Fruit fly (Drosophila melanogaster): ENCODE results near the gene bigmax.

The bigmax gene

DNA sequence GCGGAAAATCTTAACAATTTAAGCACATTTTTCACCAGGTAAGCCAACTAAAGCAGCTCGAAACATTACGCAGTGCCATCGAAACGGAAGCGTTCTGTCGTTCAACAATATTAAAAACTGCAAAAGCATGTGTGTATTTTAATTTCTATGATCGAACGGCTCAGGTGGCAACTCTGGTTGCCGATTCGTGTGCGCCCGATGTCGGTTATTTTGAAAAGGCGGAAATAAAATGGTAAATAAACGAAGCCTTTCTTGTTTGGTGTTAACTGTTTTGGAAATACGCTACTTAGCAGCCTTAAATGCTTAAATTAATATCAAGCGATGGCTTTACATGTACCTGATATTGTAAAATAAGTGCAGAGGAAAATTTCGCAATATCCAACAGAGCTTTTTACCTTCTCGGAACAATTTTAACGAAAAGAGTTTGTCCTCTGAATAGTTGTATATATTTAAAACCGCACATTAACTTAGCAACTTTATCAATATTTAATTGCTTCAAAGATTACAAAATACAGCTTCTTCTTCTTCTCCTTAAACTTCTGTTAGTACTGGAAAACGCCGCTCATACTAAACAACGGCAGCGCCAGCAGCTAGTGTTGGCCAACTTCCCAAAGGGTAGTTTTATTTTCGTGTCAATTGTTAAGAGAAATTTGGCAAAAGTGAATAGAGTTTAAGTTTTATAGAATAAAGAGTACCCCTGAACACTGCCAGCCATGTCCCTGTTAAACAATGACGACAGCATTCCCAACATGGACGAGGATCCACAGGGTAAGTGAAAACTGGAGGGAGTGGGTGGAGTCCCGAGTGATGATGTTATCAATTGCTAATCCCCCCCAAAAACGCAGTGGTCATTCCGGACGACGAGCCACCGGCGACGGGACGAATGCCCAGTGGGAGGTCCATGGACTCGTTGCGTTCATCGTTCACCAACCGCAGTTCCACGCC is 14.9 kb downstream of the bigmax start, which contains the start of gene CG5934 (continued):
- TF ChIP-seq stc (GFP tag; IDR thresholded peaks at IDR 0.05) = no peak
- TF ChIP-seq ac (GFP tag; optimal IDR thresholded peaks at IDR 0.05) = no peak
- peak; percentile 39 for TF ChIP-seq shn (GFP tag; optimal IDR thresholded peaks at IDR 0.05)
- TF ChIP-seq B-H2 (GFP tag; optimal IDR thresholded peaks at IDR 0.05) = peak; percentile 59
- TF ChIP-seq gfzf (GFP tag; optimal IDR thresholded peaks at IDR 0.05) = peak; percentile 25
- no peak for TF ChIP-seq corto (GFP tag; optimal IDR thresholded peaks at IDR 0.05)
- TF ChIP-seq Aef1 (GFP tag; IDR thresholded peaks at IDR 0.05) = peak; percentile 27; the same call in 1 of the 3 replicates
- peak; percentile 33 for TF ChIP-seq slp2 (GFP tag; optimal IDR thresholded peaks at IDR 0.05)
- peak; percentile 3 for TF ChIP-seq CG17802 (tag; optimal IDR thresholded peaks at IDR 0.05)
- TF ChIP-seq Eip74EF (GFP tag; optimal IDR thresholded peaks at IDR 0.05) = peak in 1 of 2 experiments; percentile 12
- TF ChIP-seq salm (tag; optimal IDR thresholded peaks at IDR 0.05) = no peak
- peak; percentile 59 for TF ChIP-seq CG2120 (GFP tag; optimal IDR thresholded peaks at IDR 0.05)
- TF ChIP-seq Mes4 (GFP tag; optimal IDR thresholded peaks at IDR 0.05) = no peak
- TF ChIP-seq inv (GFP tag; IDR thresholded peaks at IDR 0.05; ENCODE audit: partially characterized antibody) = no peak
- TF ChIP-seq fd3F (GFP tag; optimal IDR thresholded peaks at IDR 0.05) = no peak
- no peak for TF ChIP-seq Oaz (GFP tag; IDR thresholded peaks at IDR 0.05)
- 0 out of 3 replicates have a peak, but pooled peaks have one; percentile 32 for TF ChIP-seq ken (GFP tag; IDR thresholded peaks at IDR 0.05)
- no peak for TF ChIP-seq bsh (GFP tag; optimal IDR thresholded peaks at IDR 0.05)
- 0 out of 3 replicates have a peak, but pooled peaks have one; percentile 40 for TF ChIP-seq Dbx (GFP tag; IDR thresholded peaks at IDR 0.05)
- peak; percentile 40 for TF ChIP-seq CHES-1-like (GFP tag; optimal IDR thresholded peaks at IDR 0.05)
- TF ChIP-seq CG4854 (GFP tag; optimal IDR thresholded peaks at IDR 0.05) = no peak
- no peak for TF ChIP-seq Fer1 (GFP tag; optimal IDR thresholded peaks at IDR 0.05)
- no peak for TF ChIP-seq Xrp1 (GFP tag; IDR thresholded peaks at IDR 0.05)
- no peak for TF ChIP-seq CG18764 (GFP tag; optimal IDR thresholded peaks at IDR 0.05)
- TF ChIP-seq CTCF (GFP tag; optimal IDR thresholded peaks at IDR 0.05) = peak; percentile 53
- TF ChIP-seq tx (GFP tag; optimal IDR thresholded peaks at IDR 0.05) = peak; percentile 2
- no peak for TF ChIP-seq sd (tag; optimal IDR thresholded peaks at IDR 0.05)
- TF ChIP-seq CG4424 (GFP tag; optimal IDR thresholded peaks at IDR 0.05) = no peak
- peak; percentile 25; the same call in 1 of the 2 replicates for TF ChIP-seq amos (GFP tag; IDR thresholded peaks at IDR 0.05; ENCODE audit: partially characterized antibody)
- no peak for TF ChIP-seq ab (GFP tag; optimal IDR thresholded peaks at IDR 0.05)
- peak; percentile 21 for TF ChIP-seq CG7839 (tag; optimal IDR thresholded peaks at IDR 0.05)
- TF ChIP-seq NFAT (GFP tag; IDR thresholded peaks at IDR 0.05) = peak; percentile 59; the same call in 1 of the 2 replicates
- peak; percentile 18; the same call in 1 of the 3 replicates for TF ChIP-seq zfh1 (GFP tag; IDR thresholded peaks at IDR 0.05)
- TF ChIP-seq lab (GFP tag; optimal IDR thresholded peaks at IDR 0.05) = peak; percentile 45
- peak; percentile 45 for TF ChIP-seq CG18599 (GFP tag; optimal IDR thresholded peaks at IDR 0.05)
- no peak for TF ChIP-seq CG3726 (GFP tag; IDR thresholded peaks at IDR 0.05)
- peak; percentile 31 for TF ChIP-seq pho (GFP tag; optimal IDR thresholded peaks at IDR 0.05)
- no peak for TF ChIP-seq nau (GFP tag; optimal IDR thresholded peaks at IDR 0.05)
- TF ChIP-seq Nf-YA (GFP tag; IDR thresholded peaks at IDR 0.05) = no peak
- no peak for TF ChIP-seq CG6272 (GFP tag; IDR thresholded peaks at IDR 0.05)
- TF ChIP-seq trem (tag; optimal IDR thresholded peaks at IDR 0.05) = peak; percentile 49
- no peak for TF ChIP-seq CG15073 (GFP tag; optimal IDR thresholded peaks at IDR 0.05)
- TF ChIP-seq Xbp1 (GFP tag; optimal IDR thresholded peaks at IDR 0.05) = peak; percentile 10
- TF ChIP-seq pfk (GFP tag; optimal IDR thresholded peaks at IDR 0.05) = peak; percentile 1
- TF ChIP-seq HmgZ (tag; optimal IDR thresholded peaks at IDR 0.05) = peak; percentile 27
- TF ChIP-seq YL-1 (GFP tag; optimal IDR thresholded peaks at IDR 0.05) = peak; percentile 1
- TF ChIP-seq CG6813 (GFP tag; optimal IDR thresholded peaks at IDR 0.05) = no peak
- TF ChIP-seq dmrt99B (tag; optimal IDR thresholded peaks at IDR 0.05) = no peak

Measured in whole organism, embryonic.